Worm (Caenorhabditis elegans) whole organism, L1 larva: Measurements from ENCODE around the gene K12B6.9.

Source experiments
- Y116A8C.19 ChIP-seq: sonication (generic microtip); optimal IDR thresholded peaks from 2 replicates; lab custom pipeline; 2016; ENCODE audit warnings: missing compliant biosample characterization, missing genetic modification characterization, borderline replicate concordance
- alr-1 ChIP-seq: fragments of 200-800 bp; sonication (Bioruptor generic); optimal IDR thresholded peaks from 2 replicates; lab custom pipeline; 2018; ENCODE audit warnings: borderline replicate concordance, mild to moderate bottlenecking, missing genetic modification characterization, missing compliant biosample characterization
- aly-2 ChIP-seq: fragments of 150-350 bp; optimal IDR thresholded peaks from 2 replicates; lab custom pipeline; 2014; ENCODE audit warnings: missing biosample characterization, missing genetic modification characterization
- blmp-1 ChIP-seq: fragments of 150-350 bp; optimal IDR thresholded peaks from 2 replicates; lab custom pipeline; 2014; ENCODE audit warnings: missing biosample characterization, missing genetic modification characterization
- egl-27 ChIP-seq, 2 experiments: fragments of 150-350 bp in 1 of 2; sonication (generic microtip); optimal IDR thresholded peaks; 3 replicates each; lab custom pipeline; 2017 to 2018; ENCODE audit warnings: missing biosample characterization in 2 of 2, missing genetic modification characterization in 2 of 2, missing genetic modification reagents in 2 of 2
- lin-13 ChIP-seq: fragments of 150-350 bp; optimal IDR thresholded peaks from 2 replicates; lab custom pipeline; 2014; ENCODE audit warnings: missing biosample characterization, missing genetic modification reagents, missing genetic modification characterization
- mab-9 ChIP-seq: fragments of 200-800 bp; sonication (Bioruptor generic); IDR thresholded peaks from 2 replicates; pipeline ENCODE4 v1.3.6; 2022; ENCODE audit warnings: missing genetic modification reagents, missing genetic modification characterization, missing compliant biosample characterization
- nhr-71 ChIP-seq: sonication (generic microtip); optimal IDR thresholded peaks from 2 replicates; lab custom pipeline; 2016; ENCODE audit warnings: mild to moderate bottlenecking, missing genetic modification characterization, moderate library complexity, missing compliant biosample characterization
- nhr-76 ChIP-seq: sonication (generic microtip); optimal IDR thresholded peaks from 2 replicates; lab custom pipeline; 2017; ENCODE audit warnings: missing biosample characterization, missing genetic modification characterization
- nhr-84 ChIP-seq: sonication (generic microtip); optimal IDR thresholded peaks from 2 replicates; lab custom pipeline; 2017; ENCODE audit warnings: missing biosample characterization, missing genetic modification characterization
- skn-1 ChIP-seq: fragments of 150-350 bp; optimal IDR thresholded peaks from 2 replicates; lab custom pipeline; 2014; ENCODE audit warnings: missing biosample characterization, missing genetic modification characterization
- unc-62 ChIP-seq: fragments of 150-350 bp; optimal IDR thresholded peaks from 2 replicates; lab custom pipeline; 2014; ENCODE audit warnings: missing biosample characterization, missing genetic modification reagents, missing genetic modification characterization
- vab-15 ChIP-seq: sonication (generic microtip); optimal IDR thresholded peaks from 2 replicates; lab custom pipeline; 2017; ENCODE audit warnings: missing genotype, mild to moderate bottlenecking, missing genetic modification characterization, missing compliant biosample characterization
- zag-1 ChIP-seq: fragments of 150-350 bp; optimal IDR thresholded peaks from 2 replicates; lab custom pipeline; 2014; ENCODE audit warnings: missing biosample characterization, missing genetic modification characterization

- no peak for TF ChIP-seq nhr-84
- TF ChIP-seq mab-9 = no peak
- TF ChIP-seq unc-62 (GFP tag; lab: Kevin White, UChicago) = no peak
- no peak for TF ChIP-seq Y116A8C.19
- no peak for TF ChIP-seq nhr-76 (tag; lab: Kevin White, UChicago)
- TF ChIP-seq egl-27 (tag; optimal IDR thresholded peaks at IDR 0.05; lab: Kevin White, UChicago) = no peak
- no peak for TF ChIP-seq vab-15
- no peak for TF ChIP-seq aly-2
- no peak for TF ChIP-seq zag-1 (tag; lab: Kevin White, UChicago)
- TF ChIP-seq alr-1 (tag; lab: Kevin White, UChicago) = no peak
- no peak for TF ChIP-seq skn-1 (tag; lab: Kevin White, UChicago)
- TF ChIP-seq nhr-71 (tag; lab: Kevin White, UChicago) = no peak
- no peak for TF ChIP-seq lin-13
- TF ChIP-seq blmp-1 (tag; lab: Kevin White, UChicago) = peak; percentile 59
Observed at ce11 chrV:6317928-6318327, 25.5 kb upstream of the K12B6.9 start.
